Fruit fly (Drosophila melanogaster): ENCODE measurements around the gene CG18234.

- TF ChIP-seq topi (GFP tag; optimal IDR thresholded peaks at IDR 0.05) (no peak), salr (GFP tag; optimal IDR thresholded peaks at IDR 0.05) (no peak), Hr39 (GFP tag; optimal IDR thresholded peaks at IDR 0.05) (no peak), CG31627 (GFP tag; optimal IDR thresholded peaks at IDR 0.05) (no peak), CG8319 (GFP tag; optimal IDR thresholded peaks at IDR 0.05) (no peak), fd59A (GFP tag; optimal IDR thresholded peaks at IDR 0.05) (no peak), Sox15 (GFP tag; optimal IDR thresholded peaks at IDR 0.05) (no peak), spab (GFP tag; optimal IDR thresholded peaks at IDR 0.05) (no peak), CG11902 (GFP tag; optimal IDR thresholded peaks at IDR 0.05) (no peak), OdsH (GFP tag; optimal IDR thresholded peaks at IDR 0.05) (no peak)
Observed at dm6 chr3L:18621735-18622421, 18.7 kb downstream of the CG18234 start, which contains the start of gene not.

Measured in whole organism, prepupa.